Fruit fly (Drosophila melanogaster) whole organism, embryonic: ENCODE data around the gene osp.

Source experiments
- Atf-2 ChIP-seq: fragments of 200-800 bp; sonication (Bioruptor generic); optimal IDR thresholded peaks from 2 replicates; lab custom pipeline; 2016; ENCODE audit warnings: missing biosample characterization, missing genetic modification characterization
- CG1024 ChIP-seq: fragments of 200-800 bp; sonication (Bioruptor generic); IDR thresholded peaks from 2 replicates; pipeline ENCODE4 v1.3.6; 2022; ENCODE audit warnings: missing biosample characterization, missing genetic modification characterization
- CG10321 ChIP-seq: fragments of 200-800 bp; sonication (Bioruptor generic); IDR thresholded peaks from 2 replicates; pipeline ENCODE4 v1.3.6; 2022; ENCODE audit warnings: missing biosample characterization, missing genetic modification characterization
- CG11247 ChIP-seq: fragments of 200-800 bp; sonication (Bioruptor generic); IDR thresholded peaks from 2 replicates; pipeline ENCODE4 v1.3.6; 2022; ENCODE audit warnings: missing biosample characterization, missing genetic modification characterization
- CG14441 ChIP-seq: fragments of 200-800 bp; sonication (Bioruptor generic); IDR thresholded peaks from 2 replicates; pipeline ENCODE4 v1.3.6; 2022; ENCODE audit warnings: missing biosample characterization, missing genetic modification characterization
- CG16813 ChIP-seq: fragments of 200-800 bp; sonication (Bioruptor generic); IDR thresholded peaks from 3 replicates; pipeline ENCODE4 v1.3.6; 2022; ENCODE audit warnings: missing biosample characterization, missing genetic modification characterization; ENCODE audit not compliant: partially characterized antibody
- CG16815 ChIP-seq: fragments of 200-800 bp; sonication (Bioruptor generic); optimal IDR thresholded peaks from 3 replicates; lab custom pipeline; 2017; ENCODE audit warnings: missing biosample characterization, mild to moderate bottlenecking, missing genetic modification characterization
- CG17328 ChIP-seq: fragments of 200-800 bp; sonication (Bioruptor generic); IDR thresholded peaks from 2 replicates; pipeline ENCODE4 v1.3.6; 2022; ENCODE audit warnings: missing biosample characterization, missing genetic modification characterization
- CG18599 ChIP-seq: fragments of 200-800 bp; sonication (Bioruptor generic); optimal IDR thresholded peaks from 3 replicates; lab custom pipeline; 2017; ENCODE audit warnings: missing biosample characterization, missing genetic modification characterization, mild to moderate bottlenecking, moderate library complexity, missing genetic modification reagents
- CG30431 ChIP-seq: fragments of 200-800 bp; sonication (Bioruptor generic); optimal IDR thresholded peaks from 2 replicates; lab custom pipeline; 2017; ENCODE audit warnings: missing biosample characterization, missing genetic modification characterization
- CG31441 ChIP-seq: fragments of 200-800 bp; sonication (Bioruptor generic); IDR thresholded peaks from 2 replicates; pipeline ENCODE4 v1.3.6; 2022; ENCODE audit warnings: missing biosample characterization, missing genetic modification characterization
- CG6683 ChIP-seq: fragments of 200-800 bp; sonication (Bioruptor generic); optimal IDR thresholded peaks from 2 replicates; lab custom pipeline; 2017; ENCODE audit warnings: missing biosample characterization, mild to moderate bottlenecking, missing genetic modification characterization, missing genetic modification reagents
- CG6765 ChIP-seq: fragments of 200-800 bp; sonication (Bioruptor generic); optimal IDR thresholded peaks from 3 replicates; lab custom pipeline; 2017; ENCODE audit warnings: missing biosample characterization, mild to moderate bottlenecking, missing genetic modification characterization
- CG6813 ChIP-seq: fragments of 200-800 bp; sonication (Bioruptor generic); optimal IDR thresholded peaks from 2 replicates; lab custom pipeline; 2017; ENCODE audit warnings: missing biosample characterization, missing genetic modification characterization, mild to moderate bottlenecking, moderate library complexity, missing genetic modification reagents
- CG7357 ChIP-seq: fragments of 200-800 bp; sonication (Bioruptor generic); IDR thresholded peaks from 3 replicates; pipeline ENCODE4 v1.3.6; 2022; ENCODE audit warnings: missing biosample characterization, missing genetic modification characterization
- CG7745 ChIP-seq: fragments of 200-800 bp; sonication (Bioruptor generic); optimal IDR thresholded peaks from 2 replicates; lab custom pipeline; 2018; ENCODE audit warnings: missing biosample characterization, mild to moderate bottlenecking, missing genetic modification characterization, moderate library complexity
- CG8765 ChIP-seq: fragments of 200-800 bp; sonication (Bioruptor generic); IDR thresholded peaks from 2 replicates; pipeline ENCODE4 v1.3.6; 2022; ENCODE audit warnings: missing biosample characterization, missing genetic modification characterization
- CoRest ChIP-seq: fragments of 200-800 bp; sonication (Bioruptor generic); optimal IDR thresholded peaks from 3 replicates; lab custom pipeline; 2018; ENCODE audit warnings: missing biosample characterization, mild to moderate bottlenecking, missing genetic modification characterization, moderate library complexity
- D ChIP-seq, 2 experiments: fragments of 200-800 bp in 1 of 2; fragments of >200 bp in 1 of 2; sonication (Bioruptor generic) in 1 of 2; optimal IDR thresholded peaks; 2 replicates in 1 of 2; 3 replicates in 1 of 2; lab custom pipeline; 2017; ENCODE audit warnings: mild to moderate bottlenecking in 1 of 2, missing biosample characterization in 1 of 2, missing genetic modification characterization in 1 of 2, missing genetic modification reagents in 1 of 2
- Dbx ChIP-seq: fragments of 200-800 bp; sonication (Bioruptor generic); IDR thresholded peaks from 3 replicates; pipeline ENCODE4 v1.3.6; 2022; ENCODE audit warnings: missing biosample characterization, missing genetic modification characterization
- Dll ChIP-seq: fragments of 200-800 bp; sonication (Bioruptor generic); IDR thresholded peaks from 4 replicates; pipeline ENCODE4 v1.3.6; 2022; ENCODE audit warnings: missing biosample characterization, missing genetic modification characterization; ENCODE audit not compliant: partially characterized antibody
- Hey ChIP-seq: fragments of 200-800 bp; sonication (Bioruptor generic); optimal IDR thresholded peaks from 3 replicates; lab custom pipeline; 2018; ENCODE audit warnings: missing biosample characterization, mild to moderate bottlenecking, missing genetic modification characterization
- Hr3 ChIP-seq: fragments of 200-800 bp; sonication (Bioruptor generic); optimal IDR thresholded peaks from 3 replicates; lab custom pipeline; 2016; ENCODE audit warnings: missing biosample characterization, missing genetic modification characterization
- Oaz ChIP-seq: fragments of 200-800 bp; sonication (Bioruptor generic); IDR thresholded peaks from 2 replicates; pipeline ENCODE4 v1.3.6; 2022; ENCODE audit warnings: missing biosample characterization, missing genetic modification characterization
- Opbp ChIP-seq: fragments of 200-800 bp; sonication (Bioruptor generic); IDR thresholded peaks from 3 replicates; pipeline ENCODE4 v1.3.6; 2022; ENCODE audit warnings: missing biosample characterization, missing genetic modification characterization; ENCODE audit not compliant: partially characterized antibody
- Trl ChIP-seq, 3 experiments: fragments of >200 bp in 2 of 3; fragments of 200-800 bp in 1 of 3; sonication (Bioruptor generic) in 1 of 3; optimal IDR thresholded peaks; 2 replicates in 1 of 3; 3 replicates in 2 of 3; lab custom pipeline; 2016 to 2017; ENCODE audit warnings: missing biosample characterization in 1 of 3, missing genetic modification characterization in 1 of 3
- bowl ChIP-seq: fragments of 200-800 bp; sonication (Bioruptor generic); IDR thresholded peaks from 2 replicates; pipeline ENCODE4 v1.3.6; 2022; ENCODE audit warnings: missing biosample characterization, missing genetic modification characterization
- br ChIP-seq: fragments of >200 bp; optimal IDR thresholded peaks from 2 replicates; lab custom pipeline; 2017
- btn ChIP-seq: fragments of 200-800 bp; sonication (Bioruptor generic); optimal IDR thresholded peaks from 2 replicates; lab custom pipeline; 2016; ENCODE audit warnings: missing biosample characterization, missing genetic modification characterization
- chm ChIP-seq: fragments of 200-800 bp; sonication (Bioruptor generic); IDR thresholded peaks from 2 replicates; pipeline ENCODE4 v1.3.6; 2022; ENCODE audit warnings: missing biosample characterization, missing genetic modification characterization
- crc ChIP-seq: fragments of 200-800 bp; sonication (Bioruptor generic); optimal IDR thresholded peaks from 2 replicates; lab custom pipeline; 2016; ENCODE audit warnings: missing biosample characterization, missing genetic modification characterization
- croc ChIP-seq: fragments of 200-800 bp; sonication (Bioruptor generic); conservative IDR thresholded peaks from 3 replicates; pipeline ENCODE4 v1.3.6; 2022; ENCODE audit warnings: missing biosample characterization, missing genetic modification characterization
- crol ChIP-seq: fragments of 200-800 bp; sonication (Bioruptor generic); IDR thresholded peaks from 2 replicates; pipeline ENCODE4 v1.3.6; 2022; ENCODE audit warnings: missing biosample characterization, missing genetic modification characterization
- grau ChIP-seq: fragments of 200-800 bp; optimal IDR thresholded peaks from 3 replicates; lab custom pipeline; 2019; ENCODE audit warnings: missing biosample characterization, mild to moderate bottlenecking, missing genetic modification characterization, moderate library complexity
- knrl ChIP-seq: fragments of 200-800 bp; sonication (Bioruptor generic); IDR thresholded peaks from 3 replicates; pipeline ENCODE4 v1.3.6; 2022; ENCODE audit warnings: missing biosample characterization, missing genetic modification characterization; ENCODE audit not compliant: partially characterized antibody
- lola ChIP-seq, 3 experiments: fragments of >200 bp in 2 of 3; fragments of 200-800 bp in 1 of 3; sonication (Bioruptor generic) in 1 of 3; optimal IDR thresholded peaks; 2 replicates each; lab custom pipeline; 2017 to 2019; ENCODE audit warnings: missing biosample characterization in 3 of 3, missing genetic modification characterization in 3 of 3, mild to moderate bottlenecking in 1 of 3, moderate library complexity in 1 of 3
- p53 ChIP-seq: fragments of 200-800 bp; sonication (Bioruptor generic); optimal IDR thresholded peaks from 2 replicates; lab custom pipeline; 2016; ENCODE audit warnings: missing biosample characterization, missing genetic modification characterization
- pho ChIP-seq: fragments of 200-800 bp; sonication (Bioruptor generic); optimal IDR thresholded peaks from 2 replicates; lab custom pipeline; 2016; ENCODE audit warnings: missing biosample characterization, missing genetic modification characterization
- phol ChIP-seq: fragments of 200-800 bp; sonication (Bioruptor generic); optimal IDR thresholded peaks from 3 replicates; lab custom pipeline; 2018; ENCODE audit warnings: missing biosample characterization, mild to moderate bottlenecking, missing genetic modification characterization, moderate library complexity
- pita ChIP-seq: fragments of 200-800 bp; sonication (Bioruptor generic); optimal IDR thresholded peaks from 2 replicates; lab custom pipeline; 2017; ENCODE audit warnings: missing biosample characterization, mild to moderate bottlenecking, missing genetic modification characterization
- toy ChIP-seq: fragments of 200-800 bp; sonication (Bioruptor generic); IDR thresholded peaks from 2 replicates; pipeline ENCODE4 v1.3.6; 2022; ENCODE audit warnings: missing biosample characterization, missing genetic modification characterization

The osp gene

DNA sequence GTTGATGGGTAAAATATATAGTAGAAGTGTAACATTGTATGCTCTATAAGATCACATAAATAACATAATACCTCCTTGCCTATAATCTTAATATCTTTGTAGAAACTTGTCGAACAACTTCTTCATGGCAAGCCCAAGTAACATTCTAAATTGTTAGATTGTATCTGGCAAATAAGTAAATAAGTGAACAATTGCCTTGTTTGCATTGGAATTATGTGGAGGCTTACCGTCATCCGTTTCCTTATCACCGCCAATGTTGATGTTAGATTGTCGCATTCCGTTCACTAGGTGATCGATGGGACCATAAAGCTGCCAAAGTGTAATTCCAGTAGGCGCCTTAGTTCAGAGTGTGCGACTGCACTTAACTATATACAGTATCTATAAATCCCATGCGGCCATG, 132.3 kb downstream of the osp start (continued):
- peak; percentile 71 for TF ChIP-seq CoRest (tag; lab: Kevin White, UChicago)
- TF ChIP-seq chm (GFP tag; lab: Robert Waterston, UW) = peak; percentile 97; the same call in 1 of the 2 replicates
- peak; percentile 57; the same call in 2 of the 3 replicates for TF ChIP-seq Dbx (GFP tag; lab: Robert Waterston, UW)
- no peak for TF ChIP-seq croc (GFP tag; lab: Robert Waterston, UW)
- TF ChIP-seq CG14441 (GFP tag; lab: Robert Waterston, UW) = peak; percentile 11; the same call in 1 of the 2 replicates
- peak; percentile 68 for TF ChIP-seq crc (GFP tag; lab: Kevin White, UChicago)
- TF ChIP-seq pita = no peak
- TF ChIP-seq D (optimal IDR thresholded peaks at IDR 0.05; lab: Kevin White, UChicago) = no peak
- TF ChIP-seq D (GFP tag; optimal IDR thresholded peaks at IDR 0.05; lab: Kevin White, UChicago) = peak; percentile 93
- TF ChIP-seq knrl (GFP tag; lab: Robert Waterston, UW) = no peak
- peak; percentile 72; the same call in 1 of the 2 replicates for TF ChIP-seq CG31441 (GFP tag; lab: Robert Waterston, UW)
- peak; percentile 96 for TF ChIP-seq CG7745 (tag; lab: Kevin White, UChicago)
- TF ChIP-seq crol (GFP tag; lab: Robert Waterston, UW) = no peak
- no peak for TF ChIP-seq CG8765 (GFP tag; lab: Robert Waterston, UW)
- peak; percentile 57; the same call in 1 of the 2 replicates for TF ChIP-seq CG10321
- no peak for TF ChIP-seq Trl (optimal IDR thresholded peaks at IDR 0.05; lab: Kevin White, UChicago)
- peak; percentile 94 for TF ChIP-seq Trl (GFP tag; optimal IDR thresholded peaks at IDR 0.05; lab: Kevin White, UChicago)
- no peak for TF ChIP-seq CG16813 (GFP tag; lab: Robert Waterston, UW)
- peak; percentile 57 for TF ChIP-seq CG6683 (GFP tag; lab: Kevin White, UChicago)
- no peak for TF ChIP-seq Oaz
- no peak for TF ChIP-seq phol
- peak; percentile 12 for TF ChIP-seq CG6765 (GFP tag; lab: Kevin White, UChicago)
- peak; percentile 45 for TF ChIP-seq CG30431
- peak; percentile 48 for TF ChIP-seq grau (tag; lab: Kevin White, UChicago)
- no peak for TF ChIP-seq br (lab: Kevin White, UChicago)
- TF ChIP-seq CG11247 = peak; percentile 68
- TF ChIP-seq Hey (tag; lab: Kevin White, UChicago) = peak; percentile 71
- peak; percentile 66 for TF ChIP-seq Atf-2
- peak; percentile 85 for TF ChIP-seq CG18599 (GFP tag; lab: Kevin White, UChicago)
- peak; percentile 81 for TF ChIP-seq CG17328 (GFP tag; lab: Robert Waterston, UW)
- no peak for TF ChIP-seq bowl (GFP tag; lab: Robert Waterston, UW)
- TF ChIP-seq CG1024 (GFP tag; lab: Robert Waterston, UW) = peak; percentile 87
- TF ChIP-seq Opbp (GFP tag; lab: Robert Waterston, UW) = no peak
- TF ChIP-seq toy (GFP tag; lab: Robert Waterston, UW) = peak; percentile 46; the same call in 1 of the 2 replicates
- peak in 1 of 3 experiments; percentile 83 for TF ChIP-seq lola (GFP tag; optimal IDR thresholded peaks at IDR 0.05; lab: Kevin White, UChicago)
- TF ChIP-seq CG7357 (GFP tag; lab: Robert Waterston, UW) = no peak
- peak; percentile 90 for TF ChIP-seq CG6813 (GFP tag; lab: Kevin White, UChicago)
- TF ChIP-seq Hr3 = peak; percentile 32
- peak; percentile 60 for TF ChIP-seq CG16815 (GFP tag; lab: Kevin White, UChicago)
- peak; percentile 91 for TF ChIP-seq btn
- peak; percentile 43 for TF ChIP-seq pho
- no peak for TF ChIP-seq Dll
- peak; percentile 57 for TF ChIP-seq p53
